Fruit fly (Drosophila melanogaster) whole organism, embryonic: ENCODE measurements around the gene CG34265.
A peak's percentile ranks its signal among the peaks of the same experiment; 100 is the strongest.

Experiments used
- Asciz ChIP-seq: fragments of 200-800 bp; sonication (Bioruptor generic); optimal IDR thresholded peaks from 2 replicates; lab custom pipeline; 2017; ENCODE audit warnings: missing biosample characterization, mild to moderate bottlenecking, missing genetic modification characterization, missing genetic modification reagents
- CG10366 ChIP-seq: fragments of 200-800 bp; sonication (Bioruptor generic); IDR thresholded peaks from 2 replicates; pipeline ENCODE4 v1.3.6; 2022; ENCODE audit warnings: missing biosample characterization, missing genetic modification characterization
- CG10543 ChIP-seq: fragments of 200-800 bp; sonication (Bioruptor generic); optimal IDR thresholded peaks from 3 replicates; lab custom pipeline; 2017; ENCODE audit warnings: missing biosample characterization, mild to moderate bottlenecking, missing genetic modification characterization, moderate library complexity
- CG10654 ChIP-seq: fragments of 200-800 bp; sonication (Bioruptor generic); optimal IDR thresholded peaks from 2 replicates; lab custom pipeline; 2016; ENCODE audit warnings: missing biosample characterization, missing genetic modification characterization
- CG11093 ChIP-seq: fragments of 200-800 bp; sonication (Bioruptor generic); IDR thresholded peaks from 3 replicates; pipeline ENCODE4 v1.3.6; 2022; ENCODE audit warnings: missing biosample characterization, missing genetic modification characterization
- CG12299 ChIP-seq: fragments of 200-800 bp; sonication (Bioruptor generic); optimal IDR thresholded peaks from 2 replicates; lab custom pipeline; 2018; ENCODE audit warnings: missing biosample characterization, mild to moderate bottlenecking, missing genetic modification characterization
- CG13424 ChIP-seq: fragments of 200-800 bp; sonication (Bioruptor generic); optimal IDR thresholded peaks from 2 replicates; lab custom pipeline; 2019; ENCODE audit warnings: missing biosample characterization, mild to moderate bottlenecking, missing genetic modification characterization, moderate library complexity
- CG15479 ChIP-seq: fragments of 200-800 bp; sonication (Bioruptor generic); optimal IDR thresholded peaks from 3 replicates; lab custom pipeline; 2019; ENCODE audit warnings: missing biosample characterization, mild to moderate bottlenecking, missing genetic modification characterization, moderate library complexity
- CG16815 ChIP-seq: fragments of 200-800 bp; sonication (Bioruptor generic); optimal IDR thresholded peaks from 3 replicates; lab custom pipeline; 2017; ENCODE audit warnings: missing biosample characterization, mild to moderate bottlenecking, missing genetic modification characterization
- CG18599 ChIP-seq: fragments of 200-800 bp; sonication (Bioruptor generic); optimal IDR thresholded peaks from 3 replicates; lab custom pipeline; 2017; ENCODE audit warnings: missing biosample characterization, missing genetic modification characterization, mild to moderate bottlenecking, moderate library complexity, missing genetic modification reagents
- CG18619 ChIP-seq: fragments of 200-800 bp; sonication (Bioruptor generic); optimal IDR thresholded peaks from 3 replicates; lab custom pipeline; 2017; ENCODE audit warnings: missing biosample characterization, mild to moderate bottlenecking, missing genetic modification characterization
- CG32767 ChIP-seq: fragments of 200-800 bp; sonication (Bioruptor generic); IDR thresholded peaks from 2 replicates; pipeline ENCODE4 v1.3.6; 2022; ENCODE audit warnings: missing biosample characterization, missing genetic modification characterization
- CG3838 ChIP-seq: fragments of 200-800 bp; sonication (Bioruptor generic); optimal IDR thresholded peaks from 3 replicates; lab custom pipeline; 2016; ENCODE audit warnings: missing biosample characterization, missing genetic modification characterization
- CG43689 ChIP-seq: fragments of 200-800 bp; sonication (Bioruptor generic); IDR thresholded peaks from 2 replicates; pipeline ENCODE4 v1.3.6; 2022; ENCODE audit warnings: missing biosample characterization, missing genetic modification characterization
- CG6765 ChIP-seq: fragments of 200-800 bp; sonication (Bioruptor generic); optimal IDR thresholded peaks from 3 replicates; lab custom pipeline; 2017; ENCODE audit warnings: missing biosample characterization, mild to moderate bottlenecking, missing genetic modification characterization
- CG7271 ChIP-seq: fragments of 200-800 bp; sonication (Bioruptor generic); optimal IDR thresholded peaks from 2 replicates; lab custom pipeline; 2018; ENCODE audit warnings: missing biosample characterization, mild to moderate bottlenecking, missing genetic modification characterization, moderate library complexity
- CG8388 ChIP-seq: fragments of 200-800 bp; sonication (Bioruptor generic); optimal IDR thresholded peaks from 2 replicates; lab custom pipeline; 2019; ENCODE audit warnings: missing biosample characterization, mild to moderate bottlenecking, missing genetic modification characterization, moderate library complexity
- Dip2 ChIP-seq: fragments of 200-800 bp; sonication (Bioruptor generic); IDR thresholded peaks from 2 replicates; pipeline ENCODE4 v1.3.6; 2022; ENCODE audit warnings: missing biosample characterization, missing genetic modification characterization
- Doc3 ChIP-seq: fragments of 200-800 bp; sonication (Bioruptor generic); IDR thresholded peaks from 3 replicates; pipeline ENCODE4 v1.3.6; 2022; ENCODE audit warnings: missing biosample characterization, missing genetic modification characterization; ENCODE audit not compliant: partially characterized antibody
- Fer1 ChIP-seq: fragments of 200-800 bp; sonication (Bioruptor generic); optimal IDR thresholded peaks from 2 replicates; lab custom pipeline; 2017; ENCODE audit warnings: missing biosample characterization, mild to moderate bottlenecking, missing genetic modification characterization
- HLH4C ChIP-seq: fragments of 200-800 bp; sonication (Bioruptor generic); IDR thresholded peaks from 3 replicates; pipeline ENCODE4 v1.3.6; 2022; ENCODE audit warnings: missing biosample characterization, missing genetic modification characterization; ENCODE audit not compliant: partially characterized antibody
- Hand ChIP-seq: fragments of 200-800 bp; sonication (Bioruptor generic); optimal IDR thresholded peaks from 2 replicates; lab custom pipeline; 2017; ENCODE audit warnings: mild to moderate bottlenecking, missing biosample characterization, missing genetic modification reagents, missing genetic modification characterization
- Hr51 ChIP-seq, 2 experiments: fragments of 200-800 bp; sonication (Bioruptor generic); optimal IDR thresholded peaks; 2 replicates in 1 of 2; 3 replicates in 1 of 2; lab custom pipeline; 2016 to 2018; ENCODE audit warnings: missing biosample characterization in 2 of 2, missing genetic modification characterization in 2 of 2, mild to moderate bottlenecking in 1 of 2, moderate library complexity in 1 of 2
- Hr78 ChIP-seq, 2 experiments: fragments of 200-800 bp in 1 of 2; fragments of >200 bp in 1 of 2; sonication (Bioruptor generic) in 1 of 2; optimal IDR thresholded peaks; 2 replicates each; lab custom pipeline; 2017 to 2019; ENCODE audit warnings: missing biosample characterization in 2 of 2, missing genetic modification characterization in 2 of 2, mild to moderate bottlenecking in 1 of 2, moderate library complexity in 1 of 2
- Nf-YA ChIP-seq: fragments of 200-800 bp; sonication (Bioruptor generic); IDR thresholded peaks from 2 replicates; pipeline ENCODE4 v1.3.6; 2022; ENCODE audit warnings: missing biosample characterization, missing genetic modification characterization
- Side ChIP-seq: fragments of 200-800 bp; sonication (Bioruptor generic); optimal IDR thresholded peaks from 2 replicates; lab custom pipeline; 2016; ENCODE audit warnings: missing biosample characterization, missing genetic modification characterization
- Trl ChIP-seq, 3 experiments: fragments of >200 bp in 2 of 3; fragments of 200-800 bp in 1 of 3; sonication (Bioruptor generic) in 1 of 3; optimal IDR thresholded peaks; 2 replicates in 1 of 3; 3 replicates in 2 of 3; lab custom pipeline; 2016 to 2017; ENCODE audit warnings: missing biosample characterization in 1 of 3, missing genetic modification characterization in 1 of 3
- Xrp1 ChIP-seq: fragments of 200-800 bp; sonication (Bioruptor generic); IDR thresholded peaks from 2 replicates; pipeline ENCODE4 v1.3.6; 2022; ENCODE audit warnings: missing biosample characterization, missing genetic modification characterization
- al ChIP-seq: fragments of 200-800 bp; sonication (Bioruptor generic); IDR thresholded peaks from 2 replicates; pipeline ENCODE4 v1.3.6; 2022; ENCODE audit warnings: missing biosample characterization, missing genetic modification characterization
- ato ChIP-seq: fragments of 200-800 bp; sonication (Bioruptor generic); IDR thresholded peaks from 2 replicates; pipeline ENCODE4 v1.3.6; 2022; ENCODE audit warnings: missing biosample characterization, missing genetic modification characterization; ENCODE audit not compliant: partially characterized antibody
- bsh ChIP-seq, 2 experiments: fragments of 200-800 bp; sonication (Bioruptor generic); optimal IDR thresholded peaks; 2 replicates each; lab custom pipeline; 2017 to 2018; ENCODE audit warnings: mild to moderate bottlenecking in 2 of 2, missing biosample characterization in 2 of 2, missing genetic modification characterization in 2 of 2, moderate library complexity in 1 of 2
- fu2 ChIP-seq: fragments of 200-800 bp; sonication (Bioruptor generic); optimal IDR thresholded peaks from 2 replicates; lab custom pipeline; 2016; ENCODE audit warnings: missing biosample characterization, missing genetic modification characterization
- gsb-n ChIP-seq: fragments of 200-800 bp; sonication (Bioruptor generic); optimal IDR thresholded peaks from 3 replicates; lab custom pipeline; 2018; ENCODE audit warnings: missing biosample characterization, mild to moderate bottlenecking, missing genetic modification characterization
- hkb ChIP-seq, 2 experiments: fragments of 200-800 bp in 1 of 2; fragments of >200 bp in 1 of 2; sonication (Bioruptor generic) in 1 of 2; IDR thresholded peaks in 1 of 2; optimal IDR thresholded peaks in 1 of 2; 2 replicates each; pipeline versions ENCODE4 v1.3.6 to Lab custom; 2017 to 2022; ENCODE audit warnings: missing biosample characterization in 1 of 2, missing genetic modification characterization in 1 of 2
- lab ChIP-seq: fragments of 200-800 bp; sonication (Bioruptor generic); optimal IDR thresholded peaks from 3 replicates; lab custom pipeline; 2017; ENCODE audit warnings: missing biosample characterization, missing genetic modification characterization, mild to moderate bottlenecking, moderate library complexity, missing genetic modification reagents
- peb ChIP-seq: fragments of 200-800 bp; sonication (Bioruptor generic); IDR thresholded peaks from 2 replicates; pipeline ENCODE4 v1.3.6; 2022; ENCODE audit warnings: missing biosample characterization, missing genetic modification characterization
- pfk ChIP-seq: fragments of 200-800 bp; sonication (Bioruptor generic); optimal IDR thresholded peaks from 2 replicates; lab custom pipeline; 2018; ENCODE audit warnings: missing biosample characterization, mild to moderate bottlenecking, missing genetic modification characterization, moderate library complexity
- prd ChIP-seq, 3 experiments: fragments of >200 bp in 2 of 3; fragments of 200-800 bp in 1 of 3; sonication (Bioruptor generic) in 1 of 3; optimal IDR thresholded peaks in 2 of 3; IDR thresholded peaks in 1 of 3; 2 replicates in 2 of 3; 3 replicates in 1 of 3; pipeline versions ENCODE4 v1.3.6 to Lab custom; 2017 to 2022; ENCODE audit warnings: missing biosample characterization in 1 of 3, missing genetic modification characterization in 1 of 3
- shn ChIP-seq: fragments of 200-800 bp; sonication (Bioruptor generic); optimal IDR thresholded peaks from 3 replicates; lab custom pipeline; 2016; ENCODE audit warnings: missing biosample characterization, missing genetic modification characterization
- sim ChIP-seq: fragments of 200-800 bp; sonication (Bioruptor generic); IDR thresholded peaks from 2 replicates; pipeline ENCODE4 v1.3.6; 2022; ENCODE audit warnings: missing biosample characterization, missing genetic modification characterization
- slou ChIP-seq: fragments of 200-800 bp; sonication (Bioruptor generic); optimal IDR thresholded peaks from 3 replicates; lab custom pipeline; 2016; ENCODE audit warnings: missing biosample characterization, missing genetic modification characterization
- so ChIP-seq: fragments of 200-800 bp; sonication (Bioruptor generic); IDR thresholded peaks from 3 replicates; pipeline ENCODE4 v1.3.6; 2022; ENCODE audit warnings: missing biosample characterization, missing genetic modification characterization
- sob ChIP-seq: fragments of 200-800 bp; sonication (Bioruptor generic); IDR thresholded peaks from 2 replicates; pipeline ENCODE4 v1.3.6; 2022; ENCODE audit warnings: missing biosample characterization, missing genetic modification characterization
- tap ChIP-seq: fragments of 200-800 bp; optimal IDR thresholded peaks from 3 replicates; lab custom pipeline; 2019; ENCODE audit warnings: missing biosample characterization, mild to moderate bottlenecking, missing genetic modification characterization, moderate library complexity
- tgo ChIP-seq: fragments of 200-800 bp; sonication (Bioruptor generic); IDR thresholded peaks from 3 replicates; pipeline ENCODE4 v1.3.6; 2022; ENCODE audit warnings: missing biosample characterization, missing genetic modification characterization
- tx ChIP-seq: fragments of 200-800 bp; sonication (Bioruptor generic); optimal IDR thresholded peaks from 2 replicates; lab custom pipeline; 2016; ENCODE audit warnings: missing biosample characterization, missing genetic modification characterization
- wor ChIP-seq: fragments of 200-800 bp; sonication (Bioruptor generic); IDR thresholded peaks from 2 replicates; pipeline ENCODE4 v1.3.6; 2022; ENCODE audit warnings: missing biosample characterization, missing genetic modification characterization
- zen2 ChIP-seq: fragments of 200-800 bp; sonication (Bioruptor generic); IDR thresholded peaks from 3 replicates; pipeline ENCODE4 v1.3.6; 2022; ENCODE audit warnings: missing biosample characterization, missing genetic modification characterization; ENCODE audit not compliant: partially characterized antibody

Gene CG34265

DNA sequence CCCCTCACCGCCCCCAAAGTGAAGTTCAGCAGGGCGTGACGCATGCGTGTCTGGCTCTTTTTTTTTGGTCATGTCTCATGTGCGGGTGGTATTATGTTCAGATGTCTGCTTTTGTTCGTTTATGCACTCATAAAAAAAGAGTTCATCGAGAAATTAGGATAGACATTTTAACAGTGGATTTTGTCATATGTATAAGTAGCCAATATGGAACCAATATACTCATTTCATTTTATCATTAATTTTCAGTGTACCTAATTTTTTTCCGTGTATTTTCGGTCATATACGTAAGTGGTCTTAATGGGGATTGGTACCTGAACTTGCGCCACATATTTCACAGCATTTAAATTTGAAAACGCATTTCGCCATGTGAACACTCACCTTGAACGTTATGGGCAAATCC lies 32.1 kb downstream of the CG34265 start (continued):
- TF ChIP-seq peb (GFP tag; lab: Robert Waterston, UW) (0 out of 2 replicates have a peak, but pooled peaks have one; percentile 10), bsh (GFP tag; optimal IDR thresholded peaks at IDR 0.05; lab: Kevin White, UChicago) (peak in 1 of 2 experiments; percentile 66), hkb (optimal IDR thresholded peaks at IDR 0.05; lab: Kevin White, UChicago) (no peak), hkb (GFP tag; IDR thresholded peaks at IDR 0.05; lab: Robert Waterston, UW) (peak; percentile 89), Nf-YA (GFP tag; lab: Robert Waterston, UW) (no peak), tgo (GFP tag; lab: Robert Waterston, UW) (peak; percentile 72), CG18599 (GFP tag; lab: Kevin White, UChicago) (peak; percentile 61), CG15479 (GFP tag; lab: Kevin White, UChicago) (no peak), HLH4C (GFP tag; lab: Robert Waterston, UW) (no peak), lab (peak; percentile 71), CG12299 (tag; lab: Kevin White, UChicago) (peak; percentile 0), CG10543 (GFP tag; lab: Kevin White, UChicago) (no peak), gsb-n (tag; lab: Kevin White, UChicago) (peak; percentile 20), wor (GFP tag; lab: Robert Waterston, UW) (peak; percentile 53), CG10366 (peak; percentile 74), zen2 (GFP tag; lab: Robert Waterston, UW) (no peak), fu2 (GFP tag; lab: Kevin White, UChicago) (no peak), CG6765 (no peak), CG16815 (GFP tag; lab: Kevin White, UChicago) (peak; percentile 6), CG10654 (GFP tag; lab: Kevin White, UChicago) (peak; percentile 49), pfk (GFP tag; lab: Kevin White, UChicago) (no peak), Hr51 (GFP tag; optimal IDR thresholded peaks at IDR 0.05; lab: Kevin White, UChicago) (peak in 1 of 2 experiments; percentile 60), Hr78 (GFP tag; optimal IDR thresholded peaks at IDR 0.05; lab: Kevin White, UChicago) (no peak), CG7271 (no peak), CG8388 (GFP tag; lab: Kevin White, UChicago) (peak; percentile 63), sim (GFP tag; lab: Robert Waterston, UW) (0 out of 2 replicates have a peak, but pooled peaks have one; percentile 55), al (GFP tag; lab: Robert Waterston, UW) (no peak), prd (optimal IDR thresholded peaks at IDR 0.05; lab: Kevin White, UChicago) (no peak), prd (GFP tag; IDR thresholded peaks at IDR 0.05; lab: Robert Waterston, UW) (peak; percentile 65; the same call in 2 of the 3 replicates), CG3838 (GFP tag; lab: Kevin White, UChicago) (no peak), Side (GFP tag; lab: Kevin White, UChicago) (no peak), Dip2 (GFP tag; lab: Robert Waterston, UW) (no peak), Doc3 (GFP tag; lab: Robert Waterston, UW) (no peak), slou (GFP tag; lab: Kevin White, UChicago) (no peak), CG32767 (peak; percentile 55; the same call in 1 of the 2 replicates), Trl (optimal IDR thresholded peaks at IDR 0.05; lab: Kevin White, UChicago) (no peak), Trl (GFP tag; optimal IDR thresholded peaks at IDR 0.05; lab: Kevin White, UChicago) (peak; percentile 3), CG11093 (GFP tag; lab: Robert Waterston, UW) (peak; percentile 57; the same call in 2 of the 3 replicates), shn (GFP tag; lab: Kevin White, UChicago) (peak; percentile 7), Asciz (GFP tag; lab: Kevin White, UChicago) (peak; percentile 67), CG13424 (peak; percentile 55), Hand (GFP tag; lab: Kevin White, UChicago) (no peak), ato (GFP tag; lab: Robert Waterston, UW) (no peak), CG18619 (GFP tag; lab: Kevin White, UChicago) (peak; percentile 1), sob (GFP tag; lab: Robert Waterston, UW) (peak; percentile 72), CG43689 (no peak), Xrp1 (peak; percentile 78), so (GFP tag; lab: Robert Waterston, UW) (peak; percentile 68; the same call in 2 of the 3 replicates), Fer1 (GFP tag; lab: Kevin White, UChicago) (no peak), tap (tag; lab: Kevin White, UChicago) (peak; percentile 50), tx (GFP tag; lab: Kevin White, UChicago) (no peak)
